Fruit fly (Drosophila melanogaster) whole organism, prepupa: ENCODE results near the gene CG43922.

Experiments
- Blimp-1 ChIP-seq: fragments of 200-800 bp; sonication (Bioruptor generic); optimal IDR thresholded peaks from 3 replicates; lab custom pipeline; 2017; ENCODE audit warnings: missing biosample characterization, missing genetic modification characterization, mild to moderate bottlenecking, moderate library complexity, missing genetic modification reagents
- CG10631 ChIP-seq: fragments of 200-800 bp; sonication (Bioruptor generic); optimal IDR thresholded peaks from 2 replicates; lab custom pipeline; 2016; ENCODE audit warnings: missing biosample characterization, missing genetic modification characterization
- CG11294 ChIP-seq: fragments of 200-800 bp; sonication (Bioruptor generic); IDR thresholded peaks from 2 replicates; pipeline ENCODE4 v1.3.6; 2022; ENCODE audit warnings: missing biosample characterization, missing genetic modification characterization
- CG11902 ChIP-seq: fragments of 200-800 bp; sonication (Bioruptor generic); optimal IDR thresholded peaks from 3 replicates; lab custom pipeline; 2016; ENCODE audit warnings: missing biosample characterization, missing genetic modification characterization
- CG15336 ChIP-seq: fragments of 200-800 bp; sonication (Bioruptor generic); IDR thresholded peaks from 2 replicates; pipeline ENCODE4 v1.3.6; 2022; ENCODE audit warnings: missing biosample characterization, missing genetic modification characterization
- CG1621 ChIP-seq: fragments of 200-800 bp; sonication (Bioruptor generic); optimal IDR thresholded peaks from 3 replicates; lab custom pipeline; 2018; ENCODE audit warnings: missing biosample characterization, mild to moderate bottlenecking, missing genetic modification characterization
- CG16779 ChIP-seq: fragments of 200-800 bp; sonication (Bioruptor generic); optimal IDR thresholded peaks from 3 replicates; lab custom pipeline; 2017; ENCODE audit warnings: missing biosample characterization, mild to moderate bottlenecking, missing genetic modification characterization
- CG3032 ChIP-seq: fragments of 200-800 bp; optimal IDR thresholded peaks from 2 replicates; lab custom pipeline; 2019; ENCODE audit warnings: missing biosample characterization, mild to moderate bottlenecking, missing genetic modification characterization, moderate library complexity
- CG31627 ChIP-seq: fragments of 200-800 bp; sonication (Bioruptor generic); optimal IDR thresholded peaks from 3 replicates; lab custom pipeline; 2016; ENCODE audit warnings: missing biosample characterization, missing genetic modification characterization
- CG32006 ChIP-seq: fragments of 200-800 bp; sonication (Bioruptor generic); optimal IDR thresholded peaks from 3 replicates; lab custom pipeline; 2017; ENCODE audit warnings: missing biosample characterization, mild to moderate bottlenecking, missing genetic modification characterization
- CG34406 ChIP-seq: fragments of 200-800 bp; sonication (Bioruptor generic); optimal IDR thresholded peaks from 3 replicates; lab custom pipeline; 2016; ENCODE audit warnings: missing biosample characterization, missing genetic modification characterization
- CG3919 ChIP-seq: fragments of 200-800 bp; sonication (Bioruptor generic); optimal IDR thresholded peaks from 3 replicates; lab custom pipeline; 2016; ENCODE audit warnings: missing biosample characterization, missing genetic modification characterization
- CG4318 ChIP-seq: fragments of 200-800 bp; sonication (Bioruptor generic); optimal IDR thresholded peaks from 3 replicates; lab custom pipeline; 2017; ENCODE audit warnings: missing biosample characterization, mild to moderate bottlenecking, missing genetic modification characterization
- CG6163 ChIP-seq: fragments of 200-800 bp; sonication (Bioruptor generic); IDR thresholded peaks from 3 replicates; pipeline ENCODE4 v1.3.6; 2022; ENCODE audit warnings: missing biosample characterization, missing genetic modification characterization
- CG6276 ChIP-seq: fragments of 200-800 bp; sonication (Bioruptor generic); optimal IDR thresholded peaks from 2 replicates; lab custom pipeline; 2017; ENCODE audit warnings: missing biosample characterization, mild to moderate bottlenecking, missing genetic modification characterization
- CG6792 ChIP-seq: fragments of 200-800 bp; sonication (Bioruptor generic); optimal IDR thresholded peaks from 3 replicates; lab custom pipeline; 2016; ENCODE audit warnings: missing biosample characterization, missing genetic modification characterization
- CG6808 ChIP-seq: fragments of 200-800 bp; sonication (Bioruptor generic); optimal IDR thresholded peaks from 3 replicates; lab custom pipeline; 2017; ENCODE audit warnings: missing biosample characterization, missing genetic modification characterization, mild to moderate bottlenecking, moderate library complexity, missing genetic modification reagents
- CG6854 ChIP-seq: fragments of 200-800 bp; sonication (Bioruptor generic); optimal IDR thresholded peaks from 2 replicates; lab custom pipeline; 2017; ENCODE audit warnings: missing biosample characterization, mild to moderate bottlenecking, missing genetic modification characterization
- CG7368 ChIP-seq: fragments of 200-800 bp; sonication (Bioruptor generic); optimal IDR thresholded peaks from 3 replicates; lab custom pipeline; 2016; ENCODE audit warnings: missing biosample characterization, missing genetic modification characterization
- CG8119 ChIP-seq: fragments of 200-800 bp; sonication (Bioruptor generic); IDR thresholded peaks from 3 replicates; pipeline ENCODE4 v1.3.6; 2022; ENCODE audit warnings: missing biosample characterization, missing genetic modification characterization
- CG8319 ChIP-seq: fragments of 200-800 bp; sonication (Bioruptor generic); optimal IDR thresholded peaks from 3 replicates; lab custom pipeline; 2016; ENCODE audit warnings: missing biosample characterization, missing genetic modification characterization
- CG8632 ChIP-seq: fragments of 200-800 bp; sonication (Bioruptor generic); optimal IDR thresholded peaks from 3 replicates; lab custom pipeline; 2016; ENCODE audit warnings: missing biosample characterization, missing genetic modification characterization
- CG9139 ChIP-seq: fragments of 200-800 bp; sonication (Bioruptor generic); optimal IDR thresholded peaks from 3 replicates; lab custom pipeline; 2017; ENCODE audit warnings: missing biosample characterization, mild to moderate bottlenecking, missing genetic modification characterization
- Eip75B ChIP-seq: fragments of 200-800 bp; sonication (Bioruptor generic); optimal IDR thresholded peaks from 3 replicates; lab custom pipeline; 2016; ENCODE audit warnings: missing biosample characterization, missing genetic modification characterization
- Eip78C ChIP-seq: fragments of 200-800 bp; sonication (Bioruptor generic); peaks from one replicate; lab custom pipeline; 2016; ENCODE audit warnings: missing biosample characterization, missing genetic modification characterization
- Eip93F ChIP-seq: fragments of 200-800 bp; sonication (Bioruptor generic); optimal IDR thresholded peaks from 2 replicates; lab custom pipeline; 2016; ENCODE audit warnings: missing biosample characterization, mild to moderate bottlenecking, missing genetic modification characterization
- Ets21C ChIP-seq: fragments of 200-800 bp; sonication (Bioruptor generic); optimal IDR thresholded peaks from 3 replicates; lab custom pipeline; 2016; ENCODE audit warnings: missing biosample characterization, missing genetic modification characterization
- Ets96B ChIP-seq: fragments of 200-800 bp; optimal IDR thresholded peaks from 2 replicates; lab custom pipeline; 2019; ENCODE audit warnings: missing biosample characterization, mild to moderate bottlenecking, missing genetic modification characterization, moderate library complexity
- Gug ChIP-seq: fragments of 200-800 bp; sonication (Bioruptor generic); IDR thresholded peaks from 2 replicates; pipeline ENCODE4 v1.3.6; 2022; ENCODE audit warnings: missing biosample characterization, missing genetic modification characterization
- Hr39 ChIP-seq: fragments of 200-800 bp; sonication (Bioruptor generic); optimal IDR thresholded peaks from 2 replicates; lab custom pipeline; 2016; ENCODE audit warnings: missing biosample characterization, missing genetic modification characterization
- Hr4 ChIP-seq: fragments of 200-800 bp; sonication (Bioruptor generic); optimal IDR thresholded peaks from 3 replicates; lab custom pipeline; 2016; ENCODE audit warnings: missing biosample characterization, missing genetic modification characterization
- Lpt ChIP-seq: fragments of 200-800 bp; sonication (Bioruptor generic); optimal IDR thresholded peaks from 3 replicates; lab custom pipeline; 2016; ENCODE audit warnings: missing biosample characterization, missing genetic modification characterization
- Met ChIP-seq: fragments of 200-800 bp; sonication (Bioruptor generic); optimal IDR thresholded peaks from 3 replicates; lab custom pipeline; 2016; ENCODE audit warnings: missing biosample characterization, missing genetic modification characterization
- OdsH ChIP-seq: fragments of 200-800 bp; sonication (Bioruptor generic); optimal IDR thresholded peaks from 3 replicates; lab custom pipeline; 2016; ENCODE audit warnings: missing biosample characterization, missing genetic modification characterization
- Smox ChIP-seq: fragments of 200-800 bp; sonication (Bioruptor generic); optimal IDR thresholded peaks from 3 replicates; lab custom pipeline; 2016; ENCODE audit warnings: missing biosample characterization, missing genetic modification characterization
- Sox102F ChIP-seq: fragments of 200-800 bp; sonication (Bioruptor generic); optimal IDR thresholded peaks from 2 replicates; lab custom pipeline; 2016; ENCODE audit warnings: missing biosample characterization, mild to moderate bottlenecking, missing genetic modification characterization
- Sox14 ChIP-seq: fragments of 200-800 bp; sonication (Bioruptor generic); optimal IDR thresholded peaks from 3 replicates; lab custom pipeline; 2016; ENCODE audit warnings: missing biosample characterization, missing genetic modification characterization
- achi ChIP-seq: fragments of 200-800 bp; sonication (Bioruptor generic); optimal IDR thresholded peaks from 3 replicates; lab custom pipeline; 2016; ENCODE audit warnings: missing biosample characterization, missing genetic modification characterization
- acj6 ChIP-seq: fragments of 200-800 bp; sonication (Bioruptor generic); optimal IDR thresholded peaks from 3 replicates; lab custom pipeline; 2016; ENCODE audit warnings: missing biosample characterization, missing genetic modification characterization
- cyc ChIP-seq: fragments of 200-800 bp; sonication (Bioruptor generic); optimal IDR thresholded peaks from 3 replicates; lab custom pipeline; 2016; ENCODE audit warnings: missing biosample characterization, missing genetic modification characterization
- dac ChIP-seq: fragments of 200-800 bp; sonication (Bioruptor generic); optimal IDR thresholded peaks from 2 replicates; lab custom pipeline; 2017; ENCODE audit warnings: missing biosample characterization, mild to moderate bottlenecking, missing genetic modification characterization
- dsx ChIP-seq: fragments of 200-800 bp; optimal IDR thresholded peaks from 3 replicates; lab custom pipeline; 2019; ENCODE audit warnings: missing biosample characterization, mild to moderate bottlenecking, missing genetic modification characterization, moderate library complexity; ENCODE audit not compliant: poor library complexity, severe bottlenecking
- eg ChIP-seq: fragments of 200-800 bp; sonication (Bioruptor generic); IDR thresholded peaks from 3 replicates; pipeline ENCODE4 v1.3.6; 2022; ENCODE audit warnings: missing biosample characterization, missing genetic modification characterization
- esn ChIP-seq: fragments of 200-800 bp; sonication (Bioruptor generic); optimal IDR thresholded peaks from 2 replicates; lab custom pipeline; 2016; ENCODE audit warnings: missing biosample characterization, mild to moderate bottlenecking, missing genetic modification characterization, moderate library complexity
- fd59A ChIP-seq: fragments of 200-800 bp; sonication (Bioruptor generic); optimal IDR thresholded peaks from 2 replicates; lab custom pipeline; 2017; ENCODE audit warnings: missing biosample characterization, mild to moderate bottlenecking, missing genetic modification characterization, missing genetic modification reagents
- fd85E ChIP-seq: fragments of 200-800 bp; sonication (Bioruptor generic); optimal IDR thresholded peaks from 3 replicates; lab custom pipeline; 2016; ENCODE audit warnings: missing biosample characterization, missing genetic modification characterization
- fkh ChIP-seq: fragments of 200-800 bp; sonication (Bioruptor generic); optimal IDR thresholded peaks from 3 replicates; lab custom pipeline; 2017; ENCODE audit warnings: missing biosample characterization, mild to moderate bottlenecking, missing genetic modification characterization, moderate library complexity
- lz ChIP-seq: fragments of 200-800 bp; sonication (Bioruptor generic); optimal IDR thresholded peaks from 3 replicates; lab custom pipeline; 2016; ENCODE audit warnings: missing biosample characterization, missing genetic modification characterization
- net ChIP-seq: fragments of 200-800 bp; sonication (Bioruptor generic); optimal IDR thresholded peaks from 3 replicates; lab custom pipeline; 2016; ENCODE audit warnings: missing biosample characterization, missing genetic modification characterization
- pdm3 ChIP-seq: fragments of 200-800 bp; sonication (Bioruptor generic); optimal IDR thresholded peaks from 3 replicates; lab custom pipeline; 2016; ENCODE audit warnings: missing biosample characterization, missing genetic modification characterization
- salr ChIP-seq, 2 experiments: fragments of 200-800 bp; sonication (Bioruptor generic); optimal IDR thresholded peaks; 3 replicates each; lab custom pipeline; 2016 to 2018; ENCODE audit warnings: missing biosample characterization in 2 of 2, missing genetic modification characterization in 2 of 2, mild to moderate bottlenecking in 1 of 2
- spab ChIP-seq: fragments of 200-800 bp; sonication (Bioruptor generic); optimal IDR thresholded peaks from 2 replicates; lab custom pipeline; 2017; ENCODE audit warnings: missing biosample characterization, mild to moderate bottlenecking, missing genetic modification characterization, missing genetic modification reagents
- svp ChIP-seq: fragments of 200-800 bp; sonication (Bioruptor generic); peaks from one replicate; lab custom pipeline; 2016; ENCODE audit warnings: missing biosample characterization, missing genetic modification characterization
- vri ChIP-seq: fragments of 200-800 bp; sonication (Bioruptor generic); optimal IDR thresholded peaks from 3 replicates; lab custom pipeline; 2016; ENCODE audit warnings: missing biosample characterization, mild to moderate bottlenecking, missing genetic modification characterization

CG43922 gene

dm6 chr2L:6324386-6324744, 15.8 kb upstream of the CG43922 start:
- TF ChIP-seq CG6792 (GFP tag; lab: Kevin White, UChicago) (no peak), CG16779 (peak; percentile 90), Sox102F (GFP tag; lab: Kevin White, UChicago) (no peak), CG15336 (peak; percentile 85), CG1621 (tag; lab: Kevin White, UChicago) (no peak), cyc (GFP tag; lab: Kevin White, UChicago) (no peak), Eip93F (peak; percentile 15), CG4318 (no peak), acj6 (GFP tag; lab: Kevin White, UChicago) (no peak), CG6854 (peak; percentile 62), net (no peak), achi (GFP tag; lab: Kevin White, UChicago) (no peak), pdm3 (GFP tag; lab: Kevin White, UChicago) (no peak), CG11294 (GFP tag; lab: Robert Waterston, UW) (peak; percentile 65; the same call in 1 of the 2 replicates), Ets21C (GFP tag; lab: Kevin White, UChicago) (no peak), CG3919 (GFP tag; lab: Kevin White, UChicago) (no peak), eg (GFP tag; lab: Robert Waterston, UW) (peak; percentile 98), svp (GFP tag; lab: Kevin White, UChicago) (no peak), vri (GFP tag; lab: Kevin White, UChicago) (peak; percentile 68), dac (GFP tag; lab: Kevin White, UChicago) (peak; percentile 42), fd59A (GFP tag; lab: Kevin White, UChicago) (peak; percentile 22), Sox14 (peak; percentile 30), CG6808 (GFP tag; lab: Kevin White, UChicago) (peak; percentile 87), CG32006 (GFP tag; lab: Kevin White, UChicago) (peak; percentile 71), Eip78C (GFP tag; lab: Kevin White, UChicago) (no peak), spab (GFP tag; lab: Kevin White, UChicago) (no peak), CG8319 (GFP tag; lab: Kevin White, UChicago) (no peak), lz (GFP tag; lab: Kevin White, UChicago) (no peak), Met (no peak), CG7368 (GFP tag; lab: Kevin White, UChicago) (no peak), Gug (peak; percentile 79), Hr4 (GFP tag; lab: Kevin White, UChicago) (peak; percentile 35), CG11902 (GFP tag; lab: Kevin White, UChicago) (no peak), Hr39 (GFP tag; lab: Kevin White, UChicago) (no peak), Ets96B (tag; lab: Kevin White, UChicago) (peak; percentile 82), CG6276 (GFP tag; lab: Kevin White, UChicago) (peak; percentile 96), CG6163 (peak; percentile 97), CG3032 (tag; lab: Kevin White, UChicago) (peak; percentile 72), CG31627 (GFP tag; lab: Kevin White, UChicago) (no peak), Lpt (GFP tag; lab: Kevin White, UChicago) (peak; percentile 72), CG8632 (GFP tag; lab: Kevin White, UChicago) (no peak), CG34406 (GFP tag; lab: Kevin White, UChicago) (no peak), dsx (no peak), esn (GFP tag; lab: Kevin White, UChicago) (peak; percentile 42), CG10631 (GFP tag; lab: Kevin White, UChicago) (no peak), CG8119 (GFP tag; lab: Robert Waterston, UW) (peak; percentile 85), CG9139 (GFP tag; lab: Kevin White, UChicago) (no peak), salr (GFP tag; optimal IDR thresholded peaks at IDR 0.05; lab: Kevin White, UChicago) (peak in 1 of 2 experiments; percentile 43), fkh (GFP tag; lab: Kevin White, UChicago) (no peak), Blimp-1 (GFP tag; lab: Kevin White, UChicago) (peak; percentile 71), Eip75B (GFP tag; lab: Kevin White, UChicago) (no peak), Smox (GFP tag; lab: Kevin White, UChicago) (no peak), OdsH (GFP tag; lab: Kevin White, UChicago) (no peak), fd85E (GFP tag; lab: Kevin White, UChicago) (no peak)
